Worm (Caenorhabditis elegans): ENCODE measurements around the gene tyr-1.

The tyr-1 gene

DNA sequence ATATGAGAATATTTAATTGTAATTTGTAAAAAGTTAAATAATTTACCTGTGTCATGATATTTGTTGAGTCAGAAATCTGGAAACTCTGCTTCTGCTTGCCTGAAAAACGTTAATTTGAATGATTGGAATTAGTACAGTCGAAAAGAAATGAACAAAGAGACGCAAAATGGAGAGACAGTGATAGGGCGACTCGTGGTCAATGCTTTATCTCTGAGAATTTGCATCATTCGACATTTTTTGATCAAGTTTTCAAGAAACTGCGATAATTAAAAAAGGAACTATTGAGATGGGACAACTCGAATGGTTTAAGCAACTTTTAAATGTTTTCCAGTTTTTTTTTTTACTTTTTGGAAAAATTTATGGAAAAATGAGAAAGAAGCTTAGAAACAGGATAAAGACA, 12.7 kb upstream of the tyr-1 start, which contains the start of gene cuc-1:
Gene cuc-1 (minus strand): TSS at position 101 of the 400 bp plus-strand sequence.
- no peak for TF ChIP-seq unc-62 (GFP tag; optimal IDR thresholded peaks at IDR 0.05)

DNA sequence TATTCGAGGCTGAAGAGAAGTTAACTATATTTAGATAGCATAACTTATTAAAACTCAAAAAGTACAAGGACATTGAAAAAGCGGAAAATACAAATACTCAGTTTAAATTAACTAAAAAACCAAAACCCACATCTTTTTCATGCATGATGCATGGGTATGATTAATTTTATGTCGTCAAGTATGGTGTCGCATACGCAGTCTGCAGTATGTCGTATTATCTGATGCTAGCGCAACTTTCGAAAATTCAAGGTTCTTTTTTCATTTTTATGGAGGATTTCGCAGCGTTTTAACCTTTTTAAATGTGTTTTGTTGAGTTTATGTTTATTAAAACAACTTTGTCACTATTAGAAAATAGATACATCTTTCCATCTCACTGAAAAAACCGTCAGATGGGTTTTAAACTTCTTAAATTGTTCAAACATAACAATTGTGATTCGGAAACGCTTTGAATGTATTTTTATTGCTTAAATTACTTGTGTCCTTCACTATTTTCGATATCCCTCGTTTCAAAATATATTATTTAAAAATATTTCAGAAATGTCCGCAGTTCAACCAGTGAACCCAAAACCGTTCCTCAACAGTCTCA, 12.0 kb upstream of the tyr-1 start, which contains the start of gene snr-5:
Gene snr-5 (plus strand): TSS at position 536 of the 586 bp plus-strand sequence.
- TF ChIP-seq unc-62 (GFP tag; optimal IDR thresholded peaks at IDR 0.05), result no peak

DNA sequence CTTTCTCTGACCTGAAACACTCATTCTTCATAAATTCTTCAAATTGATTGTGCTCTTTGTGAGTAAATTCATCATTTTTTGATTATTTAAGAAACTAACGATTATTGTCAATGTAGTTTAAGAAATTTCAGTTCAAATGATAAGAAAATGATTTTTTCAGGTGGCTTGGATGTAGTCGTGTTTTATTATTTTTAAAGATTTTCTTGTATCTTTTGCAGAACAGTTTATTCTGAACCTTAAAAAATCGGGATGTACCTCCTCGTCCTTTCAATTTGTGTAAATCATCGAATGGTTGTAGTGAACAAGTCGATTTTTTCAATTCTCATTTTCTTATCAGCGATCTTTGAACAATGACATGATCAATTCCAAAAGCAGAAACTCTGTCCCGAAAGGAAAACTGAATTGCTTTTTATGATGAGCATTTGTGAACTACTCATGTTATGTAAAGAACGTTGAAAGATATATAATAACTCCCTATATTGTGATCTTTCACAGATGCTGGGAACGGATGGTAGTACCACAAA, 8.3 kb upstream of the tyr-1 start, which contains the start of gene slc-17.3:
Gene slc-17.3 (minus strand): TSS at position 51 of the 524 bp plus-strand sequence.
- no peak for TF ChIP-seq unc-62 (GFP tag; optimal IDR thresholded peaks at IDR 0.05)

DNA sequence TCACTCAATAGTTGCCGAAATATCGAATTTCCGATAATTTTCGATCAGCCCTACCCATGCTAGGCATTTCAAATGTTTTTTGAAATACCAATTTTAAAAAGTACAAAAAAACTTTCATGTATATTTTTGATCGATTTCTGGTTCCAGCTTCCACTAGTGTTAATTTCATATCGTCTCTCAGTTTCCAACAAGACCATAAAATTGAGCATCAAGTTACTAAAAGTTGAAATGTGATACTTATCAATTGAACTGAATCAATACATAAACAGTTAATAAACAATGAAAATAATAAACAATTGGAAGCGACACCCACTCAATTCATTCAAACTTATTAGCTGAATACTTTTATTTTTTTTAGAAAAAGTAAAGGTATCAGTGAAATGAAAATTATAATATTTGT, 7.4 kb upstream of the tyr-1 start, which contains the start of gene cup-4:
Gene cup-4 (plus strand): TSS at position 301 of the 400 bp plus-strand sequence.
- no peak for TF ChIP-seq unc-62 (GFP tag; optimal IDR thresholded peaks at IDR 0.05)

DNA sequence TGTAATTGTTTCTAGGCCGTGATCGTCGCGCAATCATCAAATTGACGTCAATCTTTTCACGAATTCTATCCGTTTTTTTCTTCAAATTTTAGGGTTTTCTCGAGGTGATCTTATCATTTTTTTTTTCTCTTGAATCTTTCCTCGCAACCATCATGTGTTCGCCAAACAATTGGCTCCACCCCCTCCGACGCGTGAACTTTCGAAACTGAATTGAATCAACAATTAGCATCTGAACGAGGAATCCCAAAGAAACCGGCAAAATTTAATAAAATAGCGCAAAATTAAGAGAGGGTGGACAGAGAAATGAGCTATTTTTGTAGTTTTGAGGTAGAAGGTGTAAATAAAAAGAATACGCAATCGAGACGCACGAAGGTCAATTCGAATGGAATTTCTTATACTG, 805 bp upstream of the tyr-1 start:
- no peak for TF ChIP-seq unc-62 (GFP tag; optimal IDR thresholded peaks at IDR 0.05)

DNA sequence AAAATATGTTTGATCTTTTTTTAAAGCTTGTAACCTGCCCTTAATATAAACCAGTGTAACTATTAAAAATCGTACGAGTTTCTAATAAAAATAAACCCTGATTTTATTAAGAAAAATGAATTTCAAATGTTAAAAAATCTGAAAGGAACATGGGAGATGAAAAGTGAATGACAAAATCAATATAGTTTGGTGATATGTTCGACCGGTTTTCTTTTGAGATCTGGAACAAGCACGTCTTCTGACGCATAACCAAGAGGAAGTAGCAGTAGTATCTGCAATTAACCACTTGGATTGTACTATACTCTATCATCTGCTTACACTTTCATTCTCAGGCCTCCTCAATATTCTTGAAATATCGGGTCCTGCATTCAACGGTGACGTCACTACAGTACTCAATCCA, 3.5 kb downstream of the tyr-1 start:
- no peak for TF ChIP-seq unc-62 (GFP tag; optimal IDR thresholded peaks at IDR 0.05)

DNA sequence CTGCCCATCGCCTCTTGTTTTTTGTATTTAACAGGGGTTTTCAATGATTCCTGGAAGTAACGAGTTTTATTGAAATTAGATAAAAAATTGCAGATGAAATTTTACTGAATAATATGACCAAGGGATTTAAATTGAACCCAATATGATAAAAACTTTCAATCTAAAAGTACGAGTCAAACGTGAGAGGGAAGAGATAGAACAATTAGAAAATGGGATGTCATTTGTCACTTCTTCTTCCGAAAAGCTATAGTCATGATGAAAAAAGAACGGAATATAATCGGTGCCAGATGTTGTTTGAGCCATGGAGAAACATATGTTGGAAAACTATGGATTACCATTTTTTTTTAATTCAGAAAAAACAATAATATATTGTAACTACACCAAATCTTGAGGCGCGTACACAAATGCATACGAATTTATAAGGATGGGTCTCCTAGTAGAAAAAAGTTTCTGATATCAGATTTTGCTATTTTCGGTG, 5.3 kb downstream of the tyr-1 start, which contains the start of gene sup-18:
Gene sup-18 (minus strand): TSS at position 51 of the 478 bp plus-strand sequence.
- no peak for TF ChIP-seq unc-62 (GFP tag; optimal IDR thresholded peaks at IDR 0.05)

DNA sequence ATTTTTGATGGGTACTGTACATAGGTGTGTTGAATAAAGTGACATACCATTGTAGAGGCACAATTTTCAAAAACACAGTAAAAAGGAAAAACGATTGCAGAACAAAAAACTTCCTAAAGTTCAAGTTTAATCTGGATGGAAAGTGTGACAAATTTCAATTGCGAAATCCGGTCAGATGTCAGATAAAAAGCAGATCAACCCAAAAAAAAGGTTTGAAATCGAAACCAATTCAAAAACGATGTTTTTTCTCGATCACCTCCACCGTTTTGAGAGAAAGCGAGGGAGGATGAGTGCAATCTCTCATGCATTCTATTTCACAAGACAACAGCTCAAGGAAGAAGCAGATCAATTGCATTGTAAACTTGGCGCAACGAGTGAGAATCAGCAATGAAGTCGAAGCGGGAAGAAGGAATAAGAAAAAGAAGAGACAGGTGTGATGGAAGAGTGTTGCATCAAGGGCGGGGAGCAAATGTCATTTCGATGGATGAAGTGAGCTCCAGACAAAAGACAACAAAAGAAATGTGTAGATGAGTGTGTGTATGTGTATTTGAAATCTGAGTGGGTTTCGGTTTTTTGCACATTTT, 6.6 kb downstream of the tyr-1 start:
- TF ChIP-seq unc-62 (GFP tag; optimal IDR thresholded peaks at IDR 0.05), result no peak

DNA sequence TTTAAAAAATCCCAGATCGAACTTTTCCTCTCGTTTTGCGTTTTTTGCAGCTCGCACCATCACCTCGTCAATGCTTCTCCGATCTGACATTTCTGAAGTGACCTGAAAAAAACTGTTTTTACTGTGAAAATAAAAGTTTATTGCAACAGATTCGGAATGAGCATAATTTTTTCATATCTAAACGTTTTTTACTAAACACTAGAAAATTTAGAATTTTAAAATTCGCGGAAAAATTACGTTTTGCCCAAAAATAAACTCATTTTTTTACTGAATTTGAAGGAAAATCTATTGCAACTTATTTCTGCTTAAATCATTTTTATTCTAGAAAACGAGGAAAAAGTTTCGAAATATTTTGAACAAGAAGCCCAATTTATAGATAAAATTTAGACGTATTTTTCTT, 9.3 kb downstream of the tyr-1 start, which contains the start of gene ZK688.9:
Gene ZK688.9 (minus strand): TSS at position 101 of the 400 bp plus-strand sequence.
- no peak for TF ChIP-seq unc-62 (GFP tag; optimal IDR thresholded peaks at IDR 0.05)

DNA sequence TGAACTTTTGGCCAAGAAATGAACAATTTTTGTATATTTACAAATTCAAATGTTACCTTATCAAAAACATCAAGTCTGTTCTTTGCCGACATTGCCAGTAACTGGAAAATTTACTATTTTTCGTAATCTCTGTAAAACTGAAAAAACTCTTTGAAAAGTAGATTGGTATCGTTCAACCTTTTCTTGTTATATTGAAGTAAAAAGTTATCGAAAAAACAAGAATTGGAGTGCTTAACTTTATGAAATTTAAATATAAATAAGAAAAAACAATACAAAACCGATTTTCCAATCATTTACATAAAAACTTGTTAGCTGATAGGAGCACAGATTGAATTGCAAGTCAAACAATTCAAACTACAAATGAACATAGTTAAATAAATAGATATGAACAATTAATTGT, 11.3 kb downstream of the tyr-1 start, which contains the start of gene ZK688.11:
Gene ZK688.11 (minus strand): TSS at position 101 of the 400 bp plus-strand sequence.
- no peak for TF ChIP-seq unc-62 (GFP tag; optimal IDR thresholded peaks at IDR 0.05)

DNA sequence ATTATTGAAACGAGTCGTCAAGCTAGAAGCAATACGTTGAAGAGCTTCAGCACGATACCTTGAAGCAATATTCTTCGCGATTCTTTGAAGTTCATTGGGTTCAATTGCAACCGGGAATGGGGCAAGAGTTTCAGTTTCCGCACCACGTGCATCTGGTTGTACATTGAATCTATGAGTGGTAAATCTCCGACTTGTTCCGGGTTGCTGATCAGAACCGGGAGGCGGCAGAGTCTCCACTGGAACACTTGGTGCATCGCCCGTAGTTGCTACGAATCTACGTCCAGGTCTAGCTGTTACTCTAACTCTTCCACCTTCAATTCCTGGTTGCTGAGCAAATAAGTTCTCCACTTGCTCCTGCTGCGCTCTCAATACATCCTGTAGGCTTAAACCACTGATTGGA, 15.5 kb downstream of the tyr-1 start:
- no peak for TF ChIP-seq unc-62 (GFP tag; optimal IDR thresholded peaks at IDR 0.05)

DNA sequence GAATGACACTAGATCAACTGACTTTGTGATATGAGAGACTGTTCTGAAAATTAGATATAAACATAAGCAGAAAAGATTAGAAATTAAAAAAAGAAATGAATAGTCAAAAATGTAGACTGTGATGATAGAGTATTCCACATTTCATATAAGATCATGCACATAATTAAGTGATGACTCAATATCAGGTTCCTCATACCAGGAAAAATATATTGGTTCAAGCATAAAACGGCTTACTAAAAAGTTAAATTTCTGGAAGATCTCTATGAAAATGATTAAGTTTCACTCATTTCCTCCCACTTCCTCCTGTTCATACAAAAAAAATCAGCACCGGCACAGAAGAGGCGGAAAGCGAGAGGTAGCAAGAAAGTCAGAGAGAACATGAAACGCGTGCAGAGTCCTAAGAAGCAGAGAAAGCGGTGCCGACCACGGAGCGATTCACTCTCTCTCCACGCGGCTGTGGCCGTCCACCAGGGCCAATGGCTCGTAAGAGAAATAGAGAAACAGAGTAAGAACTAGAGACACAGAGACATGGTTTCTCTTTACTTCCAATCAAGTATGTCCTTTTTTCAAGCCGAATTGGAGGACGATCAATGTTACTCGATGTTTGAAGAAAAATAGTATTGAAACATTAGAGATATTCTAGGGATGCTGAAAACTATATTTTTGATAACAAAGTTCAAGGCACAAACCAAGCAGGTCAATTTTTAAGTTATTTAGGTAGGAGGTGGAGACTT, 18.2 kb downstream of the tyr-1 start, which contains the start of the genes ZK688.5 and fahd-1:
Gene ZK688.5 (minus strand): TSS at position 51 of the 734 bp plus-strand sequence.
Gene fahd-1 (plus strand): TSS at position 684 of the 734 bp plus-strand sequence.
- no peak for TF ChIP-seq unc-62 (GFP tag; optimal IDR thresholded peaks at IDR 0.05)

DNA sequence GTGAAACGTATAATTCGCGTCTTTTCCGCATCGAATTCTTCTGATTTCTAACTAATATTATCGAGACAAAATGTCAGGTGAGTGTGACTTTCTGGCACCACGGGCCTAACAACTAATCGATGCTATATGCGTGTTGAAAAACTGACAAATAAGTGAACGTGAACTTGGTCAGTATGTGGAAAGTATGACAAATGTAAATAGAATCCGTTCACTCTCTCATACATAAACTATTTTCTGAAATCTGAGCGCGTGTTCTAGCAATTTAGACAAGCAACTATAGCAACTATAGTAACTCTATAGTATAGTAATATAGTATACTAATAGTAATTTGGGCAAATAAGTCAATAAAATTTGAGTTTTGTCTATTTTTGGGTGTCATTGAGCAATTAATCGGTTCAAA, 18.8 kb downstream of the tyr-1 start:
- no peak for TF ChIP-seq unc-62 (GFP tag; optimal IDR thresholded peaks at IDR 0.05)

DNA sequence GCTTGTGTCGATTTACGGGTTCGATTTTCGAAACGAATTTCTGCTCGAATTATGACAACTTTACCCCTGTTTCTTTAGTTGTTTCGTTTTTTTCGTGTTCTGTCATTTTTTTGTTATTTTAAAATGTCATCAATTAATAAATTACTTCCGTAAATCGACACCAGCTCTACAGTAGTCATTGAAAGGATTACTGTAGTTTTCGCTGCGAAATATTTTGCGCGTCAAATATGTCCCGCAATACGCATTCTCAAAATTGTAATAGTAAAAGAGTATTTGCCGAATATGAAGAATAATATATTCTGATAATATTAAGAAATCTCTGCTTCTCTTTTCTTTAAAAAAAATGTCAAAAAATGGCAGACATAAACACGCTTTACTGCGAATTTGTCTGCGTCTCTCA, 19.6 kb downstream of the tyr-1 start:
- TF ChIP-seq unc-62 (GFP tag; optimal IDR thresholded peaks at IDR 0.05), result no peak

DNA sequence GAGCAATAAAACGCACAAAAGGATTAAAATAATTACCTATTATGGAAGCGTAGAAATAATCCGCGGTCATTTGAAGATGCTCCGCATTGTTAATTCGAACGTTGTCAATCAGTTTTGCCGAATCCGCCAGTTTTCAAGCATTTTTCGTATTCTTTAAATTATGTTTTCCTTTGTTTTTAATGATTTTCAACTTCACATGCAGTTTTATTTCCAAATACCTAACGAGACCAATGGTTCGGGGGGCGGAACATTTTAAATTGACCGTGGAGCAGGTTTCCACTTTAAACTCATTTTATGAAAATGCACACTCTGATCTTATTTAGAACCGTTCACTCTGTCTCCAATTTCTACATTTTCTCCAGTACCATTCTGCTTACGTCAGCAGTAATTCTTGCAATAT, 21.1 kb downstream of the tyr-1 start, which contains the start of gene ZK688.4:
Gene ZK688.4 (plus strand): TSS at position 301 of the 400 bp plus-strand sequence.
- no peak for TF ChIP-seq unc-62 (GFP tag; optimal IDR thresholded peaks at IDR 0.05)

DNA sequence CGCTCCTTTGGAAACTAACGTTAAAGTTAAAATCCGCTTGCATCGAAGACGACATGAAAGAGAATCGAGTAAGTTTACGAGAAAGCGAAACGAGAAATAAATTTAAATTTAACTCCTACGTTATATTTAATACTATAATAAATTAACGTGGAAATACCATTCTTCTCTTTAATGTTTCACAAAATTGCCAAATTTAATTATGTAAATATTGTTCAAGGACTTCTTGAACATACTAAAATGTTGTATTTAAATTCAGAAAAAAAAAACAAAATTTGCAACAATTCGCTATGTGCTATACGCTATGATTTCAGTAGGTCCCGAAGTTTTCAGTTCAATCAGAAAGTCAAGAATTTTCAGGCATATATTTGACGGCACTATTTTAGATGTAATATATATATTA, 23.3 kb downstream of the tyr-1 start, which contains the start of gene ZK688.10:
Gene ZK688.10 (minus strand): TSS at position 101 of the 400 bp plus-strand sequence.
- TF ChIP-seq unc-62 (GFP tag; optimal IDR thresholded peaks at IDR 0.05), result no peak

Measured in whole organism, dauer.